Fruit fly (Drosophila melanogaster): ENCODE results near the gene CG34140.

CG34140 gene

DNA sequence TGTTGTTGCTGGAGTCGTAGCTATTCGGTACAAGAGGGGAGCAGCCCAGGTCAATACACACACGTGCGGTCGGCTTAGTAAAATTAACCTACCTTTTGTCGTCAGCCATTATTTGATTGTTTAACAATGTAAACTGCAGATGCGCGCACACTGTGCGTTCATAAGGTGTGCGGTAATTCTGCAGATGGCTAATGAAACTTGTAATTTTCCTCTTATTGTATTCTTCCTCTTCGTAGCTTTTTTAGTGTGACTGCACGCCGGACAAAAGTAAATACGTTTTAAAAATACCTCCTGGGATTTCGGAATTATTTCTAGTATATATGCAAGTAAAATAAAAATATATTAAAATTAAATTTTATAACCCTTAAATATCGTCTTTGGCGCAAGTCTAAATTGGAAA is 27.0 kb upstream of the CG34140 start, which contains the start of gene Prp4k (continued):
- TF ChIP-seq H15 (GFP tag; IDR thresholded peaks at IDR 0.05) (no peak), peb (GFP tag; IDR thresholded peaks at IDR 0.05) (no peak)

dm6 chr3L:205723-206284 is 21.6 kb upstream of the CG34140 start, which contains the start of the genes Gk1 and CG13876:
Gene Gk1, minus strand, starts transcription at chr3L:205844.
Gene CG13876, plus strand, starts transcription at chr3L:206134.
- peak; percentile 39 to 98 for TF ChIP-seq Hr51 (GFP tag; optimal IDR thresholded peaks at IDR 0.05)
- peak; percentile 69 for TF ChIP-seq chn (GFP tag; optimal IDR thresholded peaks at IDR 0.05)
- peak; percentile 57 for TF ChIP-seq fu2 (GFP tag; optimal IDR thresholded peaks at IDR 0.05)
- TF ChIP-seq CG6791 (GFP tag; IDR thresholded peaks at IDR 0.05; ENCODE audit: partially characterized antibody): no peak
- TF ChIP-seq al (GFP tag; IDR thresholded peaks at IDR 0.05): peak; percentile 89
- peak; percentile 76 to 96 for TF ChIP-seq bsh (GFP tag; optimal IDR thresholded peaks at IDR 0.05)
- no peak for TF ChIP-seq CG9876 (GFP tag; optimal IDR thresholded peaks at IDR 0.05)
- peak in 1 of 2 experiments; percentile 93 for TF ChIP-seq Eip74EF (GFP tag; optimal IDR thresholded peaks at IDR 0.05)
- TF ChIP-seq CG13287 (GFP tag; IDR thresholded peaks at IDR 0.05; ENCODE audit: partially characterized antibody): peak; percentile 34; the same call in 1 of the 2 replicates
- TF ChIP-seq chif (GFP tag; optimal IDR thresholded peaks at IDR 0.05): peak in 1 of 2 experiments; percentile 44
- TF ChIP-seq tna (GFP tag; IDR thresholded peaks at IDR 0.05; ENCODE audit: partially characterized antibody): no peak
- peak; percentile 90 for TF ChIP-seq Aef1 (GFP tag; IDR thresholded peaks at IDR 0.05)
- TF ChIP-seq CG12219 (GFP tag; optimal IDR thresholded peaks at IDR 0.05): peak; percentile 91
- peak; percentile 95 for TF ChIP-seq dysf (GFP tag; IDR thresholded peaks at IDR 0.05)
- TF ChIP-seq bab2 (GFP tag; optimal IDR thresholded peaks at IDR 0.05): peak; percentile 42
- TF ChIP-seq CG18476 (GFP tag; optimal IDR thresholded peaks at IDR 0.05): peak; percentile 81
- no peak for TF ChIP-seq pnt (GFP tag; optimal IDR thresholded peaks at IDR 0.05)
- TF ChIP-seq Hsf (GFP tag; optimal IDR thresholded peaks at IDR 0.05): peak; percentile 67
- peak; percentile 83 for TF ChIP-seq cas (GFP tag; IDR thresholded peaks at IDR 0.05)
- TF ChIP-seq Bteb2 (GFP tag; optimal IDR thresholded peaks at IDR 0.05): peak; percentile 77
- TF ChIP-seq CG1529 (GFP tag; optimal IDR thresholded peaks at IDR 0.05): no peak
- TF ChIP-seq Sin3A (optimal IDR thresholded peaks at IDR 0.05): no peak
- TF ChIP-seq hb (GFP tag; IDR thresholded peaks at IDR 0.05; ENCODE audit: partially characterized antibody): no peak
- peak; percentile 98 for TF ChIP-seq Fer1 (GFP tag; optimal IDR thresholded peaks at IDR 0.05)
- no peak for TF ChIP-seq vnd (GFP tag; IDR thresholded peaks at IDR 0.05; ENCODE audit: partially characterized antibody)
- no peak for TF ChIP-seq tx (GFP tag; optimal IDR thresholded peaks at IDR 0.05)
- peak; percentile 96 for TF ChIP-seq gsb-n (tag; optimal IDR thresholded peaks at IDR 0.05)
- peak; percentile 24 for TF ChIP-seq CG9797 (GFP tag; optimal IDR thresholded peaks at IDR 0.05)
- peak; percentile 97 for TF ChIP-seq ci (GFP tag; IDR thresholded peaks at IDR 0.05)
- TF ChIP-seq CG8765 (GFP tag; IDR thresholded peaks at IDR 0.05): peak; percentile 75; the same call in 1 of the 2 replicates
- TF ChIP-seq Xbp1 (GFP tag; optimal IDR thresholded peaks at IDR 0.05): peak; percentile 93
- TF ChIP-seq sc (optimal IDR thresholded peaks at IDR 0.05): no peak
- TF ChIP-seq sc (GFP tag; optimal IDR thresholded peaks at IDR 0.05): peak; percentile 82
- TF ChIP-seq C15 (GFP tag; IDR thresholded peaks at IDR 0.05): peak; percentile 79; the same call in 1 of the 3 replicates
- TF ChIP-seq CG12104 (GFP tag; optimal IDR thresholded peaks at IDR 0.05): peak; percentile 93
- peak; percentile 92 for TF ChIP-seq Ets65A (GFP tag)
- TF ChIP-seq CG17612 (GFP tag; IDR thresholded peaks at IDR 0.05): peak; percentile 87
- TF ChIP-seq maf-S (GFP tag; optimal IDR thresholded peaks at IDR 0.05): peak; percentile 28
- TF ChIP-seq CG2129 (GFP tag; IDR thresholded peaks at IDR 0.05; ENCODE audit: partially characterized antibody): no peak
- TF ChIP-seq ftz-f1 (GFP tag; optimal IDR thresholded peaks at IDR 0.05): no peak
- no peak for TF ChIP-seq ato (GFP tag; IDR thresholded peaks at IDR 0.05; ENCODE audit: partially characterized antibody)
- TF ChIP-seq bbx (GFP tag; IDR thresholded peaks at IDR 0.05; ENCODE audit: partially characterized antibody): no peak
- peak; percentile 91 for TF ChIP-seq CG1602 (GFP tag; optimal IDR thresholded peaks at IDR 0.05)
- no peak for TF ChIP-seq CG3163 (GFP tag; optimal IDR thresholded peaks at IDR 0.05)
- peak; percentile 83 for TF ChIP-seq CG16779 (GFP tag; IDR thresholded peaks at IDR 0.05)
- TF ChIP-seq CG18262 (tag; optimal IDR thresholded peaks at IDR 0.05): peak; percentile 97
- peak; percentile 96 for TF ChIP-seq CrebB (tag; optimal IDR thresholded peaks at IDR 0.05)

All from whole organism, embryonic.